Fruit fly (Drosophila melanogaster) whole organism, embryonic: ENCODE data around the gene CHES-1-like.

Experiments used
- Bdp1 ChIP-seq: fragments of 200-800 bp; sonication (Bioruptor generic); optimal IDR thresholded peaks from 3 replicates; lab custom pipeline; 2016; ENCODE audit warnings: missing biosample characterization, missing genetic modification characterization
- CG10147 ChIP-seq: fragments of 200-800 bp; sonication (Bioruptor generic); optimal IDR thresholded peaks from 2 replicates; lab custom pipeline; 2019; ENCODE audit warnings: missing biosample characterization, mild to moderate bottlenecking, missing genetic modification characterization, moderate library complexity
- CG11696 ChIP-seq: fragments of 200-800 bp; sonication (Bioruptor generic); IDR thresholded peaks from 2 replicates; pipeline ENCODE4 v1.3.6; 2022; ENCODE audit warnings: missing biosample characterization, missing genetic modification characterization
- CG14050 ChIP-seq: fragments of 200-800 bp; sonication (Bioruptor generic); IDR thresholded peaks from 3 replicates; pipeline ENCODE4 v1.3.6; 2022; ENCODE audit warnings: missing biosample characterization, missing genetic modification characterization
- CG14667 ChIP-seq: fragments of 200-800 bp; sonication (Bioruptor generic); IDR thresholded peaks from 2 replicates; pipeline ENCODE4 v1.3.6; 2022; ENCODE audit warnings: missing biosample characterization, missing genetic modification characterization
- CG16813 ChIP-seq: fragments of 200-800 bp; sonication (Bioruptor generic); IDR thresholded peaks from 3 replicates; pipeline ENCODE4 v1.3.6; 2022; ENCODE audit warnings: missing biosample characterization, missing genetic modification characterization; ENCODE audit not compliant: partially characterized antibody
- CG17361 ChIP-seq: fragments of 200-800 bp; sonication (Bioruptor generic); IDR thresholded peaks from 3 replicates; pipeline ENCODE4 v1.3.6; 2022; ENCODE audit warnings: missing biosample characterization, missing genetic modification characterization
- CG18011 ChIP-seq: fragments of 200-800 bp; sonication (Bioruptor generic); optimal IDR thresholded peaks from 2 replicates; lab custom pipeline; 2017; ENCODE audit warnings: missing biosample characterization, missing genetic modification characterization, mild to moderate bottlenecking, moderate library complexity, missing genotype
- CG3407 ChIP-seq: fragments of 200-800 bp; sonication (Bioruptor generic); optimal IDR thresholded peaks from 2 replicates; lab custom pipeline; 2018; ENCODE audit warnings: missing biosample characterization, mild to moderate bottlenecking, missing genetic modification characterization
- CG7963 ChIP-seq: fragments of 200-800 bp; sonication (Bioruptor generic); IDR thresholded peaks from 3 replicates; pipeline ENCODE4 v1.3.6; 2022; ENCODE audit warnings: missing biosample characterization, missing genetic modification characterization; ENCODE audit not compliant: partially characterized antibody
- CG8089 ChIP-seq: fragments of 200-800 bp; sonication (Bioruptor generic); optimal IDR thresholded peaks from 3 replicates; lab custom pipeline; 2016; ENCODE audit warnings: missing biosample characterization, missing genetic modification characterization
- CTCF ChIP-seq: fragments of 200-800 bp; sonication (Bioruptor generic); optimal IDR thresholded peaks from 2 replicates; lab custom pipeline; 2017; ENCODE audit warnings: missing biosample characterization, mild to moderate bottlenecking, missing genetic modification characterization, moderate library complexity
- Dek ChIP-seq: fragments of 200-800 bp; sonication (Bioruptor generic); optimal IDR thresholded peaks from 3 replicates; lab custom pipeline; 2019; ENCODE audit warnings: missing biosample characterization, mild to moderate bottlenecking, missing genetic modification characterization, moderate library complexity
- Dip2 ChIP-seq: fragments of 200-800 bp; sonication (Bioruptor generic); IDR thresholded peaks from 2 replicates; pipeline ENCODE4 v1.3.6; 2022; ENCODE audit warnings: missing biosample characterization, missing genetic modification characterization
- E2f1 ChIP-seq: fragments of 200-800 bp; sonication (Bioruptor generic); IDR thresholded peaks from 2 replicates; pipeline ENCODE4 v1.3.6; 2022; ENCODE audit warnings: missing biosample characterization, missing genetic modification characterization
- Ets97D ChIP-seq: fragments of 200-800 bp; sonication (Bioruptor generic); optimal IDR thresholded peaks from 3 replicates; lab custom pipeline; 2016; ENCODE audit warnings: missing biosample characterization, missing genetic modification characterization
- Fer1 ChIP-seq: fragments of 200-800 bp; sonication (Bioruptor generic); optimal IDR thresholded peaks from 2 replicates; lab custom pipeline; 2017; ENCODE audit warnings: missing biosample characterization, mild to moderate bottlenecking, missing genetic modification characterization
- HLH54F ChIP-seq: fragments of 200-800 bp; sonication (Bioruptor generic); optimal IDR thresholded peaks from 3 replicates; lab custom pipeline; 2016; ENCODE audit warnings: missing biosample characterization, missing genetic modification characterization
- Hmx ChIP-seq: fragments of 200-800 bp; sonication (Bioruptor generic); optimal IDR thresholded peaks from 2 replicates; lab custom pipeline; 2016; ENCODE audit warnings: missing biosample characterization, missing genetic modification characterization
- Kr ChIP-seq: fragments of 200-800 bp; sonication (Bioruptor generic); optimal IDR thresholded peaks from 2 replicates; lab custom pipeline; 2017; ENCODE audit warnings: missing biosample characterization, mild to moderate bottlenecking, missing genetic modification characterization
- Neu2 ChIP-seq: fragments of 200-800 bp; sonication (Bioruptor generic); optimal IDR thresholded peaks from 3 replicates; lab custom pipeline; 2016; ENCODE audit warnings: missing biosample characterization, missing genetic modification characterization, borderline replicate concordance
- Sin3A ChIP-seq: fragments of >200 bp; optimal IDR thresholded peaks from 2 replicates; lab custom pipeline; 2018
- Six4 ChIP-seq: fragments of 200-800 bp; sonication (Bioruptor generic); optimal IDR thresholded peaks from 2 replicates; lab custom pipeline; 2016; ENCODE audit warnings: missing biosample characterization, missing genetic modification characterization
- Sox100B ChIP-seq: fragments of 200-800 bp; sonication (Bioruptor generic); optimal IDR thresholded peaks from 3 replicates; lab custom pipeline; 2018; ENCODE audit warnings: missing biosample characterization, mild to moderate bottlenecking, missing genetic modification characterization
- Stat92E ChIP-seq, 3 experiments: fragments of >200 bp in 2 of 3; fragments of 200-800 bp in 1 of 3; sonication (Bioruptor generic) in 1 of 3; optimal IDR thresholded peaks; 2 replicates each; lab custom pipeline; 2017 to 2019; ENCODE audit warnings: missing biosample characterization in 3 of 3, missing genetic modification characterization in 3 of 3, mild to moderate bottlenecking in 1 of 3, moderate library complexity in 1 of 3
- ato ChIP-seq: fragments of 200-800 bp; sonication (Bioruptor generic); IDR thresholded peaks from 2 replicates; pipeline ENCODE4 v1.3.6; 2022; ENCODE audit warnings: missing biosample characterization, missing genetic modification characterization; ENCODE audit not compliant: partially characterized antibody
- bab2 ChIP-seq: fragments of 200-800 bp; sonication (Bioruptor generic); optimal IDR thresholded peaks from 2 replicates; lab custom pipeline; 2016; ENCODE audit warnings: missing biosample characterization, missing genetic modification characterization
- bowl ChIP-seq: fragments of 200-800 bp; sonication (Bioruptor generic); IDR thresholded peaks from 2 replicates; pipeline ENCODE4 v1.3.6; 2022; ENCODE audit warnings: missing biosample characterization, missing genetic modification characterization
- chm ChIP-seq: fragments of 200-800 bp; sonication (Bioruptor generic); IDR thresholded peaks from 2 replicates; pipeline ENCODE4 v1.3.6; 2022; ENCODE audit warnings: missing biosample characterization, missing genetic modification characterization
- gce ChIP-seq: fragments of 200-800 bp; sonication (Bioruptor generic); IDR thresholded peaks from 3 replicates; pipeline ENCODE4 v1.3.6; 2022; ENCODE audit warnings: missing biosample characterization, missing genetic modification characterization
- gsb ChIP-seq: fragments of 200-800 bp; sonication (Bioruptor generic); IDR thresholded peaks from 2 replicates; pipeline ENCODE4 v1.3.6; 2022; ENCODE audit warnings: missing biosample characterization, missing genetic modification characterization
- klu ChIP-seq: fragments of 200-800 bp; sonication (Bioruptor generic); IDR thresholded peaks from 2 replicates; pipeline ENCODE4 v1.3.6; 2022; ENCODE audit warnings: missing biosample characterization, missing genetic modification characterization
- luna ChIP-seq: fragments of 200-800 bp; sonication (Bioruptor generic); optimal IDR thresholded peaks from 2 replicates; lab custom pipeline; 2016; ENCODE audit warnings: missing biosample characterization, missing genetic modification characterization
- mirr ChIP-seq: fragments of 200-800 bp; sonication (Bioruptor generic); optimal IDR thresholded peaks from 3 replicates; lab custom pipeline; 2018; ENCODE audit warnings: missing biosample characterization, mild to moderate bottlenecking, missing genetic modification characterization
- mld ChIP-seq: fragments of 200-800 bp; sonication (Bioruptor generic); IDR thresholded peaks from 3 replicates; pipeline ENCODE4 v1.3.6; 2022; ENCODE audit warnings: missing biosample characterization, missing genetic modification characterization; ENCODE audit not compliant: partially characterized antibody
- nom ChIP-seq: fragments of 200-800 bp; sonication (Bioruptor generic); optimal IDR thresholded peaks from 2 replicates; lab custom pipeline; 2017; ENCODE audit warnings: missing biosample characterization, missing genetic modification characterization, mild to moderate bottlenecking, moderate library complexity, missing genetic modification reagents
- sim ChIP-seq: fragments of 200-800 bp; sonication (Bioruptor generic); IDR thresholded peaks from 2 replicates; pipeline ENCODE4 v1.3.6; 2022; ENCODE audit warnings: missing biosample characterization, missing genetic modification characterization
- ssp ChIP-seq: fragments of 200-800 bp; sonication (Bioruptor generic); IDR thresholded peaks from 2 replicates; pipeline ENCODE4 v1.3.6; 2022; ENCODE audit warnings: missing biosample characterization, missing genetic modification characterization
- stwl ChIP-seq: fragments of 200-800 bp; sonication (Bioruptor generic); optimal IDR thresholded peaks from 3 replicates; lab custom pipeline; 2018; ENCODE audit warnings: missing biosample characterization, mild to moderate bottlenecking, missing genetic modification characterization, moderate library complexity
- wdn ChIP-seq: fragments of 200-800 bp; sonication (Bioruptor generic); IDR thresholded peaks from 2 replicates; pipeline ENCODE4 v1.3.6; 2022; ENCODE audit warnings: missing biosample characterization, missing genetic modification characterization
- zen2 ChIP-seq: fragments of 200-800 bp; sonication (Bioruptor generic); IDR thresholded peaks from 3 replicates; pipeline ENCODE4 v1.3.6; 2022; ENCODE audit warnings: missing biosample characterization, missing genetic modification characterization; ENCODE audit not compliant: partially characterized antibody

The CHES-1-like gene

dm6 chrX:7678824-7679223 is 30.4 kb downstream of the CHES-1-like start (continued):
- TF ChIP-seq CG3407, result no peak
- TF ChIP-seq wdn (GFP tag; lab: Robert Waterston, UW), result no peak
- TF ChIP-seq gce, result no peak
- TF ChIP-seq mld, result no peak
- TF ChIP-seq sim (GFP tag; lab: Robert Waterston, UW), result no peak
- TF ChIP-seq Dip2, result no peak
- TF ChIP-seq CG14050 (GFP tag; lab: Robert Waterston, UW), result no peak
- TF ChIP-seq Stat92E (GFP tag; optimal IDR thresholded peaks at IDR 0.05; lab: Kevin White, UChicago), result no peak
- TF ChIP-seq CG8089 (GFP tag; lab: Kevin White, UChicago), result no peak
- no peak for TF ChIP-seq HLH54F
- no peak for TF ChIP-seq bab2 (GFP tag; lab: Kevin White, UChicago)
- TF ChIP-seq CG11696 (GFP tag; lab: Robert Waterston, UW), result no peak
- TF ChIP-seq Fer1 (GFP tag; lab: Kevin White, UChicago), result no peak
- no peak for TF ChIP-seq E2f1
- peak; percentile 28 for TF ChIP-seq CG10147 (GFP tag; lab: Kevin White, UChicago)
- TF ChIP-seq bowl (GFP tag; lab: Robert Waterston, UW), result no peak
- TF ChIP-seq mirr, result no peak
- no peak for TF ChIP-seq Dek (tag; lab: Kevin White, UChicago)
- no peak for TF ChIP-seq CG7963 (GFP tag; lab: Robert Waterston, UW)
- TF ChIP-seq Sox100B (GFP tag; lab: Kevin White, UChicago), result no peak
- TF ChIP-seq ssp (GFP tag; lab: Robert Waterston, UW), result no peak
- TF ChIP-seq ato (GFP tag; lab: Robert Waterston, UW), result no peak
- TF ChIP-seq gsb (GFP tag; lab: Robert Waterston, UW), result no peak
- no peak for TF ChIP-seq Bdp1 (GFP tag; lab: Kevin White, UChicago)
- no peak for TF ChIP-seq luna (GFP tag; lab: Kevin White, UChicago)
- no peak for TF ChIP-seq CG14667 (GFP tag; lab: Robert Waterston, UW)
- no peak for TF ChIP-seq chm
- no peak for TF ChIP-seq zen2 (GFP tag; lab: Robert Waterston, UW)
- no peak for TF ChIP-seq CG16813
- no peak for TF ChIP-seq Sin3A (lab: Kevin White, UChicago)
- no peak for TF ChIP-seq Six4 (GFP tag; lab: Kevin White, UChicago)

- TF ChIP-seq CG18011 (GFP tag; lab: Kevin White, UChicago) (peak; percentile 20), CTCF (GFP tag; lab: Kevin White, UChicago) (peak; percentile 55), klu (GFP tag; lab: Robert Waterston, UW) (no peak), stwl (peak; percentile 10), Ets97D (GFP tag; lab: Kevin White, UChicago) (peak; percentile 56), Kr (GFP tag; lab: Kevin White, UChicago) (peak; percentile 7), nom (peak; percentile 31), Neu2 (GFP tag; lab: Kevin White, UChicago) (no peak), CG17361 (GFP tag; lab: Robert Waterston, UW) (no peak), Hmx (GFP tag; lab: Kevin White, UChicago) (no peak)
Observed at dm6 chrX:7676873-7677272, 32.3 kb downstream of the CHES-1-like start.
